Fruit fly (Drosophila melanogaster) whole organism, embryonic: ENCODE measurements around the gene CG7785.

Source experiments
- Antp ChIP-seq: fragments of 200-800 bp; sonication (Bioruptor generic); optimal IDR thresholded peaks from 3 replicates; lab custom pipeline; 2016; ENCODE audit warnings: missing biosample characterization, missing genetic modification characterization
- BEAF-32 ChIP-seq: fragments of 200-800 bp; sonication (Bioruptor generic); optimal IDR thresholded peaks from 3 replicates; lab custom pipeline; 2017; ENCODE audit warnings: missing biosample characterization, missing genetic modification characterization, mild to moderate bottlenecking, moderate library complexity, missing genetic modification reagents
- C15 ChIP-seq: fragments of 200-800 bp; sonication (Bioruptor generic); IDR thresholded peaks from 3 replicates; pipeline ENCODE4 v1.3.6; 2022; ENCODE audit warnings: missing biosample characterization, missing genetic modification characterization
- CG11695 ChIP-seq: fragments of 200-800 bp; sonication (Bioruptor generic); IDR thresholded peaks from 3 replicates; pipeline ENCODE4 v1.3.6; 2022; ENCODE audit warnings: missing biosample characterization, missing genetic modification characterization
- CG13123 ChIP-seq: fragments of 200-800 bp; sonication (Bioruptor generic); optimal IDR thresholded peaks from 2 replicates; lab custom pipeline; 2016; ENCODE audit warnings: missing biosample characterization, missing genetic modification characterization
- CG14667 ChIP-seq: fragments of 200-800 bp; sonication (Bioruptor generic); IDR thresholded peaks from 2 replicates; pipeline ENCODE4 v1.3.6; 2022; ENCODE audit warnings: missing biosample characterization, missing genetic modification characterization
- CG17568 ChIP-seq: fragments of 200-800 bp; sonication (Bioruptor generic); optimal IDR thresholded peaks from 2 replicates; lab custom pipeline; 2018; ENCODE audit warnings: missing biosample characterization, mild to moderate bottlenecking, missing genetic modification characterization, moderate library complexity
- CG18262 ChIP-seq: fragments of 200-800 bp; optimal IDR thresholded peaks from 3 replicates; lab custom pipeline; 2019; ENCODE audit warnings: missing biosample characterization, mild to moderate bottlenecking, missing genetic modification characterization, moderate library complexity
- CG2129 ChIP-seq: fragments of 200-800 bp; sonication (Bioruptor generic); IDR thresholded peaks from 2 replicates; pipeline ENCODE4 v1.3.6; 2022; ENCODE audit warnings: missing biosample characterization, missing genetic modification characterization; ENCODE audit not compliant: partially characterized antibody
- CG2712 ChIP-seq: fragments of 200-800 bp; optimal IDR thresholded peaks from 3 replicates; lab custom pipeline; 2019; ENCODE audit warnings: missing biosample characterization, mild to moderate bottlenecking, missing genetic modification characterization, moderate library complexity
- CG2889 ChIP-seq: fragments of 200-800 bp; sonication (Bioruptor generic); IDR thresholded peaks from 3 replicates; pipeline ENCODE4 v1.3.6; 2022; ENCODE audit warnings: missing biosample characterization, missing genetic modification characterization
- CG30020 ChIP-seq: fragments of 200-800 bp; optimal IDR thresholded peaks from 2 replicates; lab custom pipeline; 2019; ENCODE audit warnings: missing biosample characterization, mild to moderate bottlenecking, missing genetic modification characterization, moderate library complexity
- CG32772 ChIP-seq: fragments of 200-800 bp; sonication (Bioruptor generic); IDR thresholded peaks from 2 replicates; pipeline ENCODE4 v1.3.6; 2022; ENCODE audit warnings: missing biosample characterization, missing genetic modification characterization
- CG3281 ChIP-seq: fragments of 200-800 bp; sonication (Bioruptor generic); optimal IDR thresholded peaks from 3 replicates; lab custom pipeline; 2017; ENCODE audit warnings: missing biosample characterization, mild to moderate bottlenecking, missing genetic modification characterization
- CG4360 ChIP-seq: fragments of 200-800 bp; sonication (Bioruptor generic); IDR thresholded peaks from 2 replicates; pipeline ENCODE4 v1.3.6; 2022; ENCODE audit warnings: missing biosample characterization, missing genetic modification characterization
- CG4424 ChIP-seq: fragments of 200-800 bp; sonication (Bioruptor generic); optimal IDR thresholded peaks from 3 replicates; lab custom pipeline; 2016; ENCODE audit warnings: missing biosample characterization, missing genetic modification characterization
- CG4730 ChIP-seq: fragments of 200-800 bp; sonication (Bioruptor generic); IDR thresholded peaks from 2 replicates; pipeline ENCODE4 v1.3.6; 2022; ENCODE audit warnings: missing biosample characterization, missing genetic modification characterization
- CG6175 ChIP-seq: fragments of 200-800 bp; sonication (Bioruptor generic); IDR thresholded peaks from 3 replicates; pipeline ENCODE4 v1.3.6; 2022; ENCODE audit warnings: missing biosample characterization, missing genetic modification characterization
- CG7372 ChIP-seq: fragments of 200-800 bp; sonication (Bioruptor generic); IDR thresholded peaks from 2 replicates; pipeline ENCODE4 v1.3.6; 2022; ENCODE audit warnings: missing biosample characterization, missing genetic modification characterization
- CG7928 ChIP-seq: fragments of 200-800 bp; sonication (Bioruptor generic); optimal IDR thresholded peaks from 2 replicates; lab custom pipeline; 2017; ENCODE audit warnings: missing biosample characterization, mild to moderate bottlenecking, missing genetic modification characterization
- CG8281 ChIP-seq: fragments of 200-800 bp; sonication (Bioruptor generic); optimal IDR thresholded peaks from 2 replicates; lab custom pipeline; 2018; ENCODE audit warnings: missing biosample characterization, mild to moderate bottlenecking, missing genetic modification characterization, moderate library complexity
- CG8290 ChIP-seq, 3 experiments: fragments of 200-800 bp; sonication (Bioruptor generic); optimal IDR thresholded peaks; 2 replicates each; lab custom pipeline; 2016 to 2019; ENCODE audit warnings: missing biosample characterization in 3 of 3, missing genetic modification characterization in 3 of 3, mild to moderate bottlenecking in 2 of 3, moderate library complexity in 1 of 3
- Chrac-16 ChIP-seq: fragments of 200-800 bp; sonication (Bioruptor generic); optimal IDR thresholded peaks from 3 replicates; lab custom pipeline; 2016; ENCODE audit warnings: missing biosample characterization, missing genetic modification characterization
- Fer3 ChIP-seq: fragments of 200-800 bp; sonication (Bioruptor generic); optimal IDR thresholded peaks from 2 replicates; lab custom pipeline; 2018; ENCODE audit warnings: missing biosample characterization, mild to moderate bottlenecking, missing genetic modification characterization, moderate library complexity
- Gsc ChIP-seq: fragments of 200-800 bp; sonication (Bioruptor generic); IDR thresholded peaks from 2 replicates; pipeline ENCODE4 v1.3.6; 2022; ENCODE audit warnings: missing biosample characterization, missing genetic modification characterization
- HLH54F ChIP-seq: fragments of 200-800 bp; sonication (Bioruptor generic); optimal IDR thresholded peaks from 3 replicates; lab custom pipeline; 2016; ENCODE audit warnings: missing biosample characterization, missing genetic modification characterization
- HmgZ ChIP-seq: fragments of 200-800 bp; sonication (Bioruptor generic); optimal IDR thresholded peaks from 2 replicates; lab custom pipeline; 2018; ENCODE audit warnings: missing biosample characterization, mild to moderate bottlenecking, missing genetic modification characterization
- Hr39 ChIP-seq: fragments of >200 bp; optimal IDR thresholded peaks from 2 replicates; lab custom pipeline; 2017
- Kr ChIP-seq: fragments of 200-800 bp; sonication (Bioruptor generic); optimal IDR thresholded peaks from 2 replicates; lab custom pipeline; 2017; ENCODE audit warnings: missing biosample characterization, mild to moderate bottlenecking, missing genetic modification characterization
- MESR4 ChIP-seq: fragments of 200-800 bp; sonication (Bioruptor generic); optimal IDR thresholded peaks from 2 replicates; lab custom pipeline; 2018; ENCODE audit warnings: missing biosample characterization, mild to moderate bottlenecking, missing genetic modification characterization, moderate library complexity
- NC2β ChIP-seq: fragments of 200-800 bp; sonication (Bioruptor generic); optimal IDR thresholded peaks from 2 replicates; lab custom pipeline; 2016; ENCODE audit warnings: missing biosample characterization, missing genetic modification characterization
- Nf-YB ChIP-seq: fragments of 200-800 bp; sonication (Bioruptor generic); optimal IDR thresholded peaks from 3 replicates; lab custom pipeline; 2019; ENCODE audit warnings: missing biosample characterization, mild to moderate bottlenecking, missing genetic modification characterization, moderate library complexity
- Oaz ChIP-seq: fragments of 200-800 bp; sonication (Bioruptor generic); IDR thresholded peaks from 2 replicates; pipeline ENCODE4 v1.3.6; 2022; ENCODE audit warnings: missing biosample characterization, missing genetic modification characterization
- Oli ChIP-seq: fragments of 200-800 bp; sonication (Bioruptor generic); optimal IDR thresholded peaks from 2 replicates; lab custom pipeline; 2018; ENCODE audit warnings: missing biosample characterization, mild to moderate bottlenecking, missing genetic modification characterization, moderate library complexity
- Sox100B ChIP-seq: fragments of 200-800 bp; sonication (Bioruptor generic); optimal IDR thresholded peaks from 3 replicates; lab custom pipeline; 2018; ENCODE audit warnings: missing biosample characterization, mild to moderate bottlenecking, missing genetic modification characterization
- Sry-β ChIP-seq: fragments of 200-800 bp; sonication (Bioruptor generic); optimal IDR thresholded peaks from 2 replicates; lab custom pipeline; 2018; ENCODE audit warnings: missing biosample characterization, mild to moderate bottlenecking, missing genetic modification characterization, moderate library complexity
- Ssrp ChIP-seq: fragments of 200-800 bp; sonication (Bioruptor generic); optimal IDR thresholded peaks from 2 replicates; lab custom pipeline; 2018; ENCODE audit warnings: missing biosample characterization, mild to moderate bottlenecking, missing genetic modification characterization, moderate library complexity
- Vsx1 ChIP-seq: fragments of 200-800 bp; sonication (Bioruptor generic); optimal IDR thresholded peaks from 2 replicates; lab custom pipeline; 2017; ENCODE audit warnings: missing biosample characterization, mild to moderate bottlenecking, missing genetic modification characterization, missing genetic modification reagents
- bsh ChIP-seq, 2 experiments: fragments of 200-800 bp; sonication (Bioruptor generic); optimal IDR thresholded peaks; 2 replicates each; lab custom pipeline; 2017 to 2018; ENCODE audit warnings: mild to moderate bottlenecking in 2 of 2, missing biosample characterization in 2 of 2, missing genetic modification characterization in 2 of 2, moderate library complexity in 1 of 2
- btn ChIP-seq: fragments of 200-800 bp; sonication (Bioruptor generic); optimal IDR thresholded peaks from 2 replicates; lab custom pipeline; 2016; ENCODE audit warnings: missing biosample characterization, missing genetic modification characterization
- danr ChIP-seq: fragments of 200-800 bp; sonication (Bioruptor generic); IDR thresholded peaks from 2 replicates; pipeline ENCODE4 v1.3.6; 2022; ENCODE audit warnings: missing biosample characterization, missing genetic modification characterization
- ems ChIP-seq: fragments of 200-800 bp; sonication (Bioruptor generic); optimal IDR thresholded peaks from 3 replicates; lab custom pipeline; 2016; ENCODE audit warnings: missing biosample characterization, missing genetic modification characterization
- ham ChIP-seq: fragments of 200-800 bp; sonication (Bioruptor generic); IDR thresholded peaks from 2 replicates; pipeline ENCODE4 v1.3.6; 2022; ENCODE audit warnings: missing biosample characterization, missing genetic modification characterization
- hth ChIP-seq: fragments of >200 bp; optimal IDR thresholded peaks from 2 replicates; lab custom pipeline; 2017; ENCODE audit warnings: inconsistent platforms
- kni ChIP-seq: fragments of 200-800 bp; sonication (Bioruptor generic); optimal IDR thresholded peaks from 3 replicates; lab custom pipeline; 2017; ENCODE audit warnings: mild to moderate bottlenecking, missing biosample characterization, missing genetic modification reagents, missing genetic modification characterization
- lab ChIP-seq: fragments of 200-800 bp; sonication (Bioruptor generic); optimal IDR thresholded peaks from 3 replicates; lab custom pipeline; 2017; ENCODE audit warnings: missing biosample characterization, missing genetic modification characterization, mild to moderate bottlenecking, moderate library complexity, missing genetic modification reagents
- nmo ChIP-seq: fragments of 200-800 bp; sonication (Bioruptor generic); optimal IDR thresholded peaks from 2 replicates; lab custom pipeline; 2018; ENCODE audit warnings: missing biosample characterization, mild to moderate bottlenecking, missing genetic modification characterization, moderate library complexity
- row ChIP-seq: fragments of 200-800 bp; sonication (Bioruptor generic); IDR thresholded peaks from 3 replicates; pipeline ENCODE4 v1.3.6; 2022; ENCODE audit warnings: missing biosample characterization, missing genetic modification characterization
- sd ChIP-seq: fragments of 200-800 bp; sonication (Bioruptor generic); optimal IDR thresholded peaks from 3 replicates; lab custom pipeline; 2018; ENCODE audit warnings: missing biosample characterization, mild to moderate bottlenecking, missing genetic modification characterization, moderate library complexity
- seq ChIP-seq: fragments of 200-800 bp; sonication (Bioruptor generic); IDR thresholded peaks from 2 replicates; pipeline ENCODE4 v1.3.6; 2022; ENCODE audit warnings: missing biosample characterization, missing genetic modification characterization
- tgo ChIP-seq: fragments of 200-800 bp; sonication (Bioruptor generic); IDR thresholded peaks from 3 replicates; pipeline ENCODE4 v1.3.6; 2022; ENCODE audit warnings: missing biosample characterization, missing genetic modification characterization
- usp ChIP-seq: fragments of >200 bp; optimal IDR thresholded peaks from 2 replicates; lab custom pipeline; 2017; ENCODE audit warnings: missing biosample characterization, missing genetic modification characterization

Gene CG7785

dm6 chr3R:18021261-18021679 is at the start of gene CG7785 (continued):
- TF ChIP-seq CG18262 (peak; percentile 59), CG7928 (GFP tag; lab: Kevin White, UChicago) (peak; percentile 9), HLH54F (GFP tag; lab: Kevin White, UChicago) (no peak), CG14667 (no peak), Vsx1 (peak; percentile 28), CG2712 (tag; lab: Kevin White, UChicago) (peak; percentile 65), C15 (GFP tag; lab: Robert Waterston, UW) (no peak), Nf-YB (GFP tag; lab: Kevin White, UChicago) (no peak), HmgZ (tag; lab: Kevin White, UChicago) (peak; percentile 30), CG30020 (no peak), CG11695 (GFP tag; lab: Robert Waterston, UW) (no peak), Kr (no peak), ems (no peak), row (no peak), Fer3 (tag; lab: Kevin White, UChicago) (peak; percentile 50), CG13123 (GFP tag; lab: Kevin White, UChicago) (no peak), CG6175 (no peak), Oli (tag; lab: Kevin White, UChicago) (peak; percentile 38), lab (GFP tag; lab: Kevin White, UChicago) (peak; percentile 24), sd (tag; lab: Kevin White, UChicago) (no peak), CG32772 (no peak), NC2β (GFP tag; lab: Kevin White, UChicago) (peak; percentile 55), CG3281 (GFP tag; lab: Kevin White, UChicago) (no peak), bsh (GFP tag; optimal IDR thresholded peaks at IDR 0.05; lab: Kevin White, UChicago) (peak in 1 of 2 experiments; percentile 40), CG4730 (GFP tag; lab: Robert Waterston, UW) (no peak), nmo (peak; percentile 86), Sox100B (GFP tag; lab: Kevin White, UChicago) (peak; percentile 47), CG4424 (GFP tag; lab: Kevin White, UChicago) (peak; percentile 55), Hr39 (lab: Kevin White, UChicago) (no peak), Ssrp (tag; lab: Kevin White, UChicago) (peak; percentile 39), Gsc (no peak), BEAF-32 (GFP tag; lab: Kevin White, UChicago) (peak; percentile 20), CG4360 (GFP tag; lab: Robert Waterston, UW) (peak; percentile 70), Sry-β (GFP tag; lab: Kevin White, UChicago) (no peak), Oaz (GFP tag; lab: Robert Waterston, UW) (no peak), ham (GFP tag; lab: Robert Waterston, UW) (no peak), danr (0 out of 2 replicates have a peak, but pooled peaks have one; percentile 9), CG8290 (GFP tag; optimal IDR thresholded peaks at IDR 0.05; lab: Kevin White, UChicago) (peak; percentile 35), CG8290 (tag; optimal IDR thresholded peaks at IDR 0.05; lab: Kevin White, UChicago) (no peak), seq (GFP tag; lab: Robert Waterston, UW) (no peak), CG2129 (GFP tag; lab: Robert Waterston, UW) (no peak), usp (GFP tag; lab: Kevin White, UChicago) (no peak), CG8281 (no peak), kni (GFP tag; lab: Kevin White, UChicago) (no peak), Chrac-16 (GFP tag; lab: Kevin White, UChicago) (peak; percentile 74), tgo (GFP tag; lab: Robert Waterston, UW) (peak; percentile 32; the same call in 2 of the 3 replicates), Antp (GFP tag; lab: Kevin White, UChicago) (no peak), CG2889 (GFP tag; lab: Robert Waterston, UW) (no peak), hth (lab: Kevin White, UChicago) (no peak), MESR4 (GFP tag; lab: Kevin White, UChicago) (no peak), CG7372 (GFP tag; lab: Robert Waterston, UW) (no peak), btn (no peak), CG17568 (GFP tag; lab: Kevin White, UChicago) (peak; percentile 7)
